Worm (Caenorhabditis elegans): ENCODE data around the gene rfc-4.

- TF ChIP-seq lsy-12 (tag; optimal IDR thresholded peaks at IDR 0.05) (no peak), egl-27 (tag; optimal IDR thresholded peaks at IDR 0.05) (no peak), unc-62 (GFP tag; optimal IDR thresholded peaks at IDR 0.05) (no peak), snpc-4 (tag; optimal IDR thresholded peaks at IDR 0.05) (no peak)
Observed at ce11 chrIII:7013764-7014163, 41.7 kb downstream of the rfc-4 start.

Measured in whole organism, L3 larva.